Worm (Caenorhabditis elegans) whole organism, L4 larva: ENCODE measurements around the gene T05C7.9.

ENCODE experiments used
- F26F4.8 ChIP-seq: fragments of 200-800 bp; sonication (Bioruptor generic); conservative IDR thresholded peaks from 2 replicates; pipeline ENCODE4 v1.3.6; 2022; ENCODE audit warnings: missing genetic modification characterization, missing compliant biosample characterization
- T20F7.1 ChIP-seq: fragments of 200-800 bp; sonication (Bioruptor generic); optimal IDR thresholded peaks from 2 replicates; lab custom pipeline; 2018; ENCODE audit warnings: mild to moderate bottlenecking, missing genetic modification characterization, missing compliant biosample characterization
- ZK337.2 ChIP-seq: fragments of 200-800 bp; sonication (Bioruptor generic); IDR thresholded peaks from 2 replicates; pipeline ENCODE4 v1.3.6; 2022; ENCODE audit warnings: missing genetic modification reagents, missing genetic modification characterization, missing compliant biosample characterization
- ZK546.5 ChIP-seq, 2 experiments: sonication (generic microtip); optimal IDR thresholded peaks; 2 replicates each; lab custom pipeline; 2017; ENCODE audit warnings: missing biosample characterization in 2 of 2, missing genetic modification characterization in 2 of 2
- ama-1 ChIP-seq: fragments of 150-350 bp; optimal IDR thresholded peaks from 2 replicates; lab custom pipeline; 2014; ENCODE audit warnings: inconsistent platforms, mixed read lengths
- ceh-28 ChIP-seq: fragments of 150-350 bp; optimal IDR thresholded peaks from 2 replicates; lab custom pipeline; 2014; ENCODE audit warnings: missing biosample characterization, missing genetic modification reagents, missing genetic modification characterization
- daf-12 ChIP-seq: fragments of 150-350 bp; optimal IDR thresholded peaks from 2 replicates; lab custom pipeline; 2014; ENCODE audit warnings: missing biosample characterization, missing genetic modification reagents, missing genetic modification characterization
- dmd-8 ChIP-seq: fragments of 200-800 bp; sonication (Bioruptor generic); IDR thresholded peaks from 2 replicates; pipeline ENCODE4 v1.3.6; 2022; ENCODE audit warnings: missing genetic modification characterization, missing compliant biosample characterization
- egl-27 ChIP-seq: sonication (generic microtip); optimal IDR thresholded peaks from 3 replicates; lab custom pipeline; 2017; ENCODE audit warnings: missing biosample characterization, missing genetic modification reagents, missing genetic modification characterization
- fos-1 ChIP-seq: fragments of 150-350 bp; optimal IDR thresholded peaks from 2 replicates; lab custom pipeline; 2014; ENCODE audit warnings: missing biosample characterization, missing genetic modification characterization
- hmg-1.1 ChIP-seq: fragments of 200-800 bp; sonication (Bioruptor generic); IDR thresholded peaks from 2 replicates; pipeline ENCODE4 v1.3.6; 2022; ENCODE audit warnings: missing genetic modification reagents, missing genetic modification characterization, missing compliant biosample characterization
- lin-15B ChIP-seq: fragments of 150-350 bp; sonication (generic microtip); optimal IDR thresholded peaks from 3 replicates; lab custom pipeline; 2014; ENCODE audit warnings: missing biosample characterization, missing genetic modification characterization
- lin-38 ChIP-seq: fragments of 200-800 bp; sonication (Bioruptor generic); IDR thresholded peaks from 2 replicates; pipeline ENCODE4 v1.3.6; 2022; ENCODE audit warnings: missing genetic modification reagents, missing genetic modification characterization, missing compliant biosample characterization
- mdl-1 ChIP-seq, 2 experiments: fragments of 150-350 bp in 1 of 2; sonication (generic microtip) in 1 of 2; optimal IDR thresholded peaks; 2 replicates each; lab custom pipeline; 2014 to 2017; ENCODE audit warnings: missing biosample characterization in 2 of 2, missing genetic modification characterization in 2 of 2
- mxl-3 ChIP-seq: fragments of 200-800 bp; sonication (Bioruptor generic); optimal IDR thresholded peaks from 2 replicates; lab custom pipeline; 2018; ENCODE audit warnings: mild to moderate bottlenecking, missing genetic modification characterization, missing compliant biosample characterization
- nhr-111 ChIP-seq: fragments of 200-800 bp; sonication (Bioruptor generic); optimal IDR thresholded peaks from 2 replicates; lab custom pipeline; 2018; ENCODE audit warnings: mild to moderate bottlenecking, missing genetic modification characterization, missing compliant biosample characterization
- set-16 ChIP-seq: fragments of 200-800 bp; sonication (Bioruptor generic); IDR thresholded peaks from 2 replicates; pipeline ENCODE4 v1.3.6; 2022; ENCODE audit warnings: missing genetic modification reagents, missing genetic modification characterization, missing compliant biosample characterization
- tag-97 ChIP-seq: fragments of 200-800 bp; sonication (Bioruptor generic); IDR thresholded peaks from 2 replicates; pipeline ENCODE4 v1.3.6; 2022; ENCODE audit warnings: missing genetic modification characterization, missing compliant biosample characterization
- unc-62 ChIP-seq, 3 experiments: fragments of 150-350 bp in 1 of 3; sonication (generic microtip); optimal IDR thresholded peaks in 2 of 3; peaks in 1 of 3; 1 replicate in 1 of 3; 2 replicates in 2 of 3; lab custom pipeline; 2014 to 2017; ENCODE audit warnings: missing biosample characterization in 3 of 3, missing genetic modification characterization in 3 of 3, missing genetic modification reagents in 3 of 3, missing genotype in 1 of 3

The T05C7.9 gene

DNA sequence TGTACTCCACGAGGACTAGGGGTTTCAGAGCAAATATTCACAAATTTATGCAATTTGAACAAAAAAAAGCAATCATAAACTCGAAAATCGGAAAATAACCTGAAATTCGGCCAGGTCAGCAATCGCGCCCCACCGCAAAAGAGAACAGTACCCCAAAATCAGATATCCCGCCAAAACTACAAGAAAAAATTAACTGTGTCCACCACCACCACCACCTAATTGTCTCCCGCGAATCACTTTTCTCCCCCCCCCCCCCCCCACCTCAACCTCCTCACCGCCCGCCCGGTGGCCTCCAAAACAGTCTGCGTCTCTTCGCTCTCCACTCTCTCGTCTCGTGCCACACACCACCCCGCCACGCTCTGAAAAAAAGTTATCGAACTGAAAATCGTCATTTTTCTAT is 49.4 kb downstream of the T05C7.9 start (continued):
- no peak for TF ChIP-seq lin-15B (tag; lab: Kevin White, UChicago)
- no peak for TF ChIP-seq nhr-111
- no peak for TF ChIP-seq F26F4.8 (GFP tag; lab: Robert Waterston, UW)
- TF ChIP-seq fos-1 (tag; lab: Kevin White, UChicago), result no peak
- TF ChIP-seq mdl-1 (tag; optimal IDR thresholded peaks at IDR 0.05; lab: Kevin White, UChicago), result no peak
- TF ChIP-seq set-16, result peak; percentile 93
- no peak for TF ChIP-seq hmg-1.1
- TF ChIP-seq tag-97 (GFP tag; lab: Robert Waterston, UW), result no peak
- no peak for TF ChIP-seq egl-27 (tag; lab: Kevin White, UChicago)
- TF ChIP-seq ceh-28 (tag; lab: Kevin White, UChicago), result no peak
- no peak for TF ChIP-seq T20F7.1
- TF ChIP-seq mxl-3 (GFP tag; lab: Kevin White, UChicago), result peak; percentile 22
- TF ChIP-seq unc-62 (GFP tag; optimal IDR thresholded peaks at IDR 0.05 in 1 of 2; lab: Kevin White, UChicago), result no peak
- no peak for TF ChIP-seq unc-62 (tag; optimal IDR thresholded peaks at IDR 0.05; lab: Kevin White, UChicago)
- no peak for TF ChIP-seq ama-1 (lab: Kevin White, UChicago)
- TF ChIP-seq dmd-8 (GFP tag; lab: Robert Waterston, UW), result no peak
- peak; percentile 53 for TF ChIP-seq lin-38 (GFP tag; lab: Robert Waterston, UW)
- TF ChIP-seq ZK337.2 (GFP tag; lab: Robert Waterston, UW), result no peak
- TF ChIP-seq daf-12 (tag; lab: Kevin White, UChicago), result no peak
- no peak for TF ChIP-seq ZK546.5 (tag; optimal IDR thresholded peaks at IDR 0.05; lab: Kevin White, UChicago)
